Worm (Caenorhabditis elegans) whole organism, young adult: ENCODE results near the gene asps-1.

Experiments
- B0336.3 ChIP-seq: fragments of 200-800 bp; sonication (Bioruptor generic); IDR thresholded peaks from 2 replicates; pipeline ENCODE4 v1.3.6; 2022; ENCODE audit warnings: missing genetic modification characterization, missing compliant biosample characterization
- C06A6.2 ChIP-seq: fragments of 200-800 bp; sonication (Bioruptor generic); conservative IDR thresholded peaks from 2 replicates; pipeline ENCODE4 v1.3.6; 2022; ENCODE audit warnings: missing genetic modification characterization, missing compliant biosample characterization
- D2030.7 ChIP-seq: fragments of 200-800 bp; sonication (Bioruptor generic); IDR thresholded peaks from 2 replicates; pipeline ENCODE4 v1.3.6; 2022; ENCODE audit warnings: missing genetic modification reagents, missing genetic modification characterization, missing compliant biosample characterization
- F23B12.7 ChIP-seq: sonication (generic microtip); optimal IDR thresholded peaks from 2 replicates; lab custom pipeline; 2017; ENCODE audit warnings: missing genetic modification characterization, mild to moderate bottlenecking, missing compliant biosample characterization, antibody characterized with exemption, moderate library complexity; ENCODE audit not compliant: insufficient read depth
- K11D2.4 ChIP-seq: fragments of 200-800 bp; sonication (Bioruptor generic); IDR thresholded peaks from 2 replicates; pipeline ENCODE4 v1.3.6; 2022; ENCODE audit warnings: missing genetic modification reagents, missing genetic modification characterization, missing compliant biosample characterization
- Y53G8AR.9 ChIP-seq: fragments of 200-800 bp; sonication (Bioruptor generic); conservative IDR thresholded peaks from 2 replicates; pipeline ENCODE4 v1.3.6; 2022; ENCODE audit warnings: missing genetic modification reagents, missing genetic modification characterization, missing compliant biosample characterization
- ZK185.1 ChIP-seq: sonication (generic microtip); optimal IDR thresholded peaks from 2 replicates; lab custom pipeline; 2016; ENCODE audit warnings: mild to moderate bottlenecking, missing genetic modification characterization, missing compliant biosample characterization; ENCODE audit not compliant: poor library complexity, severe bottlenecking
- attf-5 ChIP-seq: fragments of 200-800 bp; sonication (Bioruptor generic); optimal IDR thresholded peaks from 2 replicates; lab custom pipeline; 2018; ENCODE audit warnings: mild to moderate bottlenecking, missing genetic modification characterization, missing compliant biosample characterization
- cebp-1 ChIP-seq, 2 experiments: fragments of 200-800 bp in 1 of 2; sonication (Bioruptor generic) in 1 of 2; sonication (generic microtip) in 1 of 2; IDR thresholded peaks in 1 of 2; optimal IDR thresholded peaks in 1 of 2; 2 replicates each; pipeline versions ENCODE4 v1.3.6 to Lab custom; 2017 to 2022; ENCODE audit warnings: missing compliant biosample characterization in 2 of 2, missing genetic modification characterization in 2 of 2, mild to moderate bottlenecking in 1 of 2, missing genetic modification reagents in 1 of 2, moderate library complexity in 1 of 2
- ceh-27 ChIP-seq: fragments of 200-800 bp; sonication (Bioruptor generic); optimal IDR thresholded peaks from 2 replicates; lab custom pipeline; 2018; ENCODE audit warnings: mild to moderate bottlenecking, missing genetic modification characterization, moderate library complexity, missing compliant biosample characterization
- ceh-40 ChIP-seq: fragments of 200-800 bp; sonication (Bioruptor generic); IDR thresholded peaks from 2 replicates; pipeline ENCODE4 v1.3.6; 2022; ENCODE audit warnings: missing genetic modification characterization, missing compliant biosample characterization
- ceh-91 ChIP-seq: fragments of 200-800 bp; sonication (Bioruptor generic); IDR thresholded peaks from 2 replicates; pipeline ENCODE4 v1.3.6; 2022; ENCODE audit warnings: missing genetic modification reagents, missing genetic modification characterization, missing compliant biosample characterization
- chd-7 ChIP-seq: sonication (generic microtip); optimal IDR thresholded peaks from 2 replicates; lab custom pipeline; 2016; ENCODE audit warnings: mild to moderate bottlenecking, missing genetic modification characterization, moderate library complexity, missing compliant biosample characterization
- dox-1 ChIP-seq: fragments of 200-800 bp; sonication (Bioruptor generic); IDR thresholded peaks from 2 replicates; pipeline ENCODE4 v1.3.6; 2022; ENCODE audit warnings: missing genetic modification reagents, missing genetic modification characterization, missing compliant biosample characterization
- egl-44 ChIP-seq: fragments of 200-800 bp; sonication (Bioruptor generic); IDR thresholded peaks from 2 replicates; pipeline ENCODE4 v1.3.6; 2022; ENCODE audit warnings: missing genetic modification reagents, missing genetic modification characterization, missing compliant biosample characterization
- fkh-3 ChIP-seq: sonication (generic microtip); optimal IDR thresholded peaks from 2 replicates; lab custom pipeline; 2016; ENCODE audit warnings: mild to moderate bottlenecking, missing genetic modification characterization, missing compliant biosample characterization
- him-1 ChIP-seq: sonication (generic microtip); optimal IDR thresholded peaks from 2 replicates; lab custom pipeline; 2016; ENCODE audit warnings: missing genotype, missing genetic modification reagents, missing genetic modification characterization, missing compliant biosample characterization
- hmg-20 ChIP-seq: fragments of 200-800 bp; sonication (Bioruptor generic); IDR thresholded peaks from 2 replicates; pipeline ENCODE4 v1.3.6; 2022; ENCODE audit warnings: missing genetic modification reagents, missing genetic modification characterization, missing compliant biosample characterization
- let-607 ChIP-seq, 2 experiments: fragments of 200-800 bp in 1 of 2; sonication (Bioruptor generic) in 1 of 2; sonication (generic microtip) in 1 of 2; optimal IDR thresholded peaks; 2 replicates each; lab custom pipeline; 2016 to 2018; ENCODE audit warnings: mild to moderate bottlenecking in 2 of 2, missing compliant biosample characterization in 2 of 2, missing genetic modification characterization in 2 of 2, moderate library complexity in 2 of 2, missing genotype in 1 of 2
- lin-26 ChIP-seq: fragments of 200-800 bp; sonication (Bioruptor generic); IDR thresholded peaks from 2 replicates; pipeline ENCODE4 v1.3.6; 2022; ENCODE audit warnings: missing genetic modification reagents, missing genetic modification characterization, missing compliant biosample characterization
- lin-40 ChIP-seq: sonication (generic microtip); optimal IDR thresholded peaks from 2 replicates; lab custom pipeline; 2016; ENCODE audit warnings: missing genetic modification characterization, mild to moderate bottlenecking, missing compliant biosample characterization, missing genotype, missing genetic modification reagents
- lin-54 ChIP-seq: fragments of 200-800 bp; sonication (Bioruptor generic); optimal IDR thresholded peaks from 2 replicates; lab custom pipeline; 2018; ENCODE audit warnings: mild to moderate bottlenecking, missing genetic modification characterization, missing compliant biosample characterization
- lsl-1 ChIP-seq: fragments of 200-800 bp; sonication (Bioruptor generic); optimal IDR thresholded peaks from 2 replicates; lab custom pipeline; 2018; ENCODE audit warnings: mild to moderate bottlenecking, missing genetic modification characterization, moderate library complexity, missing compliant biosample characterization
- madf-10 ChIP-seq: sonication (generic microtip); optimal IDR thresholded peaks from 2 replicates; lab custom pipeline; 2016; ENCODE audit warnings: mild to moderate bottlenecking, missing genetic modification characterization, missing compliant biosample characterization
- madf-3 ChIP-seq: fragments of 200-800 bp; sonication (Bioruptor generic); IDR thresholded peaks from 2 replicates; pipeline ENCODE4 v1.3.6; 2022; ENCODE audit warnings: missing genetic modification reagents, missing genetic modification characterization, missing compliant biosample characterization
- madf-6 ChIP-seq: fragments of 200-800 bp; sonication (Bioruptor generic); IDR thresholded peaks from 2 replicates; pipeline ENCODE4 v1.3.6; 2022; ENCODE audit warnings: missing genetic modification reagents, missing genetic modification characterization, missing compliant biosample characterization
- madf-8 ChIP-seq: fragments of 200-800 bp; sonication (Bioruptor generic); conservative IDR thresholded peaks from 2 replicates; pipeline ENCODE4 v1.3.6; 2022; ENCODE audit warnings: missing genetic modification reagents, missing genetic modification characterization, missing compliant biosample characterization
- mcd-1 ChIP-seq: fragments of 200-800 bp; sonication (Bioruptor generic); IDR thresholded peaks from 2 replicates; pipeline ENCODE4 v1.3.6; 2022; ENCODE audit warnings: missing genetic modification reagents, missing genetic modification characterization, missing compliant biosample characterization
- nhr-120 ChIP-seq: fragments of 200-800 bp; sonication (Bioruptor generic); IDR thresholded peaks from 2 replicates; pipeline ENCODE4 v1.3.6; 2022; ENCODE audit warnings: missing genetic modification characterization, missing compliant biosample characterization
- nhr-179 ChIP-seq: sonication (generic microtip); optimal IDR thresholded peaks from 2 replicates; lab custom pipeline; 2016; ENCODE audit warnings: mild to moderate bottlenecking, missing genetic modification characterization, missing compliant biosample characterization
- nhr-90 ChIP-seq: sonication (generic microtip); optimal IDR thresholded peaks from 2 replicates; lab custom pipeline; 2016; ENCODE audit warnings: missing genotype, mild to moderate bottlenecking, missing genetic modification characterization, missing compliant biosample characterization
- pbrm-1 ChIP-seq: fragments of 200-800 bp; sonication (Bioruptor generic); IDR thresholded peaks from 2 replicates; pipeline ENCODE4 v1.3.6; 2022; ENCODE audit warnings: missing genetic modification reagents, missing genetic modification characterization, missing compliant biosample characterization
- rcor-1 ChIP-seq: fragments of 200-800 bp; sonication (Bioruptor generic); IDR thresholded peaks from 2 replicates; pipeline ENCODE4 v1.3.6; 2022; ENCODE audit warnings: missing genetic modification reagents, missing genetic modification characterization, missing compliant biosample characterization
- snpc-1.1 ChIP-seq: sonication (generic microtip); optimal IDR thresholded peaks from 2 replicates; lab custom pipeline; 2017; ENCODE audit warnings: missing genetic modification characterization, mild to moderate bottlenecking, missing compliant biosample characterization, antibody characterized with exemption, moderate library complexity, missing genotype, missing genetic modification reagents; ENCODE audit not compliant: insufficient read depth
- snpc-3.4 ChIP-seq: sonication (generic microtip); optimal IDR thresholded peaks from 2 replicates; lab custom pipeline; 2017; ENCODE audit warnings: missing genetic modification characterization, mild to moderate bottlenecking, missing compliant biosample characterization, antibody characterized with exemption, moderate library complexity, missing genotype, missing genetic modification reagents
- tbx-9 ChIP-seq: sonication (generic microtip); optimal IDR thresholded peaks from 2 replicates; lab custom pipeline; 2016; ENCODE audit warnings: borderline replicate concordance, missing genetic modification characterization, inconsistent platforms, missing compliant biosample characterization
- tlf-1 ChIP-seq: fragments of 200-800 bp; sonication (Bioruptor generic); optimal IDR thresholded peaks from 2 replicates; lab custom pipeline; 2018; ENCODE audit warnings: mild to moderate bottlenecking, missing genetic modification characterization, missing compliant biosample characterization
- unc-130 ChIP-seq: sonication (generic microtip); optimal IDR thresholded peaks from 2 replicates; lab custom pipeline; 2016; ENCODE audit warnings: missing genetic modification reagents, missing genetic modification characterization, missing compliant biosample characterization
- zfh-2 ChIP-seq: fragments of 200-800 bp; sonication (Bioruptor generic); conservative IDR thresholded peaks from 2 replicates; pipeline ENCODE4 v1.3.6; 2022; ENCODE audit warnings: missing genetic modification reagents, missing genetic modification characterization, missing compliant biosample characterization
- zim-3 ChIP-seq: sonication (generic microtip); optimal IDR thresholded peaks from 2 replicates; lab custom pipeline; 2017; ENCODE audit warnings: mild to moderate bottlenecking, missing genetic modification characterization, moderate library complexity, missing compliant biosample characterization
- ztf-22 ChIP-seq: fragments of 200-800 bp; sonication (Bioruptor generic); optimal IDR thresholded peaks from 2 replicates; lab custom pipeline; 2018; ENCODE audit warnings: mild to moderate bottlenecking, missing genetic modification characterization, moderate library complexity, missing compliant biosample characterization
- ztf-26 ChIP-seq: sonication (generic microtip); optimal IDR thresholded peaks from 2 replicates; lab custom pipeline; 2017; ENCODE audit warnings: missing genetic modification characterization, missing compliant biosample characterization
- ztf-28 ChIP-seq: fragments of 200-800 bp; sonication (Bioruptor generic); IDR thresholded peaks from 2 replicates; pipeline ENCODE4 v1.3.6; 2022; ENCODE audit warnings: missing genetic modification reagents, missing genetic modification characterization, missing compliant biosample characterization
- ztf-3 ChIP-seq: fragments of 200-800 bp; sonication (Bioruptor generic); optimal IDR thresholded peaks from 2 replicates; lab custom pipeline; 2018; ENCODE audit warnings: mild to moderate bottlenecking, missing genetic modification characterization, missing compliant biosample characterization

Gene asps-1

ce11 chrV:10323537-10323936 is 6.3 kb upstream of the asps-1 start (continued):
- TF ChIP-seq cebp-1 (GFP tag; IDR thresholded peaks at IDR 0.05; lab: Robert Waterston, UW): no peak
- TF ChIP-seq cebp-1 (tag; optimal IDR thresholded peaks at IDR 0.05; lab: Kevin White, UChicago): no peak
- no peak for TF ChIP-seq fkh-3 (tag; lab: Kevin White, UChicago)
- no peak for TF ChIP-seq ztf-28 (GFP tag; lab: Robert Waterston, UW)

- TF ChIP-seq lin-54 (GFP tag; lab: Kevin White, UChicago) (peak; percentile 46), ztf-26 (no peak), ZK185.1 (tag; lab: Kevin White, UChicago) (peak; percentile 77), zfh-2 (GFP tag; lab: Robert Waterston, UW) (no peak), ceh-40 (GFP tag; lab: Robert Waterston, UW) (peak; percentile 70; the same call in 1 of the 2 replicates), mcd-1 (GFP tag; lab: Robert Waterston, UW) (peak; percentile 47), unc-130 (GFP tag; lab: Kevin White, UChicago) (peak; percentile 47), hmg-20 (GFP tag; lab: Robert Waterston, UW) (0 out of 2 replicates have a peak, but pooled peaks have one; percentile 62), C06A6.2 (GFP tag; lab: Robert Waterston, UW) (no peak), lsl-1 (GFP tag; lab: Kevin White, UChicago) (peak; percentile 24), zim-3 (no peak), madf-3 (GFP tag; lab: Robert Waterston, UW) (no peak), tbx-9 (tag; lab: Kevin White, UChicago) (no peak), B0336.3 (GFP tag; lab: Robert Waterston, UW) (no peak), madf-6 (GFP tag; lab: Robert Waterston, UW) (peak; percentile 58), lin-26 (GFP tag; lab: Robert Waterston, UW) (no peak), Y53G8AR.9 (GFP tag; lab: Robert Waterston, UW) (no peak), egl-44 (GFP tag; lab: Robert Waterston, UW) (no peak), D2030.7 (GFP tag; lab: Robert Waterston, UW) (peak; percentile 31; the same call in 1 of the 2 replicates), ceh-27 (GFP tag; lab: Kevin White, UChicago) (peak; percentile 36), let-607 (tag; optimal IDR thresholded peaks at IDR 0.05; lab: Kevin White, UChicago) (peak in 1 of 2 experiments; percentile 45), ztf-22 (GFP tag; lab: Kevin White, UChicago) (no peak), pbrm-1 (GFP tag; lab: Robert Waterston, UW) (0 out of 2 replicates have a peak, but pooled peaks have one; percentile 26), nhr-120 (no peak), K11D2.4 (GFP tag; lab: Robert Waterston, UW) (0 out of 2 replicates have a peak, but pooled peaks have one; percentile 46), ztf-3 (GFP tag; lab: Kevin White, UChicago) (no peak), nhr-179 (tag; lab: Kevin White, UChicago) (no peak), lin-40 (tag; lab: Kevin White, UChicago) (no peak), F23B12.7 (tag; lab: Kevin White, UChicago) (no peak), him-1 (tag; lab: Kevin White, UChicago) (no peak), snpc-3.4 (tag; lab: Kevin White, UChicago) (peak; percentile 30), ceh-91 (peak; percentile 51; the same call in 1 of the 2 replicates), madf-10 (tag; lab: Kevin White, UChicago) (peak; percentile 27), chd-7 (tag; lab: Kevin White, UChicago) (no peak), tlf-1 (GFP tag; lab: Kevin White, UChicago) (peak; percentile 19), nhr-90 (no peak), dox-1 (GFP tag; lab: Robert Waterston, UW) (peak; percentile 46), attf-5 (GFP tag; lab: Kevin White, UChicago) (peak; percentile 58), snpc-1.1 (tag; lab: Kevin White, UChicago) (no peak), madf-8 (GFP tag; lab: Robert Waterston, UW) (peak; percentile 24; the same call in 1 of the 2 replicates), rcor-1 (peak; percentile 50; the same call in 1 of the 2 replicates)
Measured at ce11 chrV:10320101-10320761, 3.0 kb upstream of the asps-1 start, which contains the start of the genes gna-1 and B0024.13. Gene gna-1 (minus strand): TSS chrV:10320151. Gene B0024.13 (plus strand): TSS chrV:10320711.
